Worm (Caenorhabditis elegans) whole organism, late embryonic: ENCODE data around the gene col-89.
A peak's percentile ranks its signal among the peaks of the same experiment; 100 is the strongest.

Experiments
- C08G9.2 ChIP-seq: sonication (generic microtip); optimal IDR thresholded peaks from 2 replicates; lab custom pipeline; 2016; ENCODE audit warnings: mild to moderate bottlenecking, missing genetic modification characterization, moderate library complexity, missing compliant biosample characterization
- C38D4.7 ChIP-seq: fragments of 200-800 bp; sonication (Bioruptor generic); optimal IDR thresholded peaks from 2 replicates; lab custom pipeline; 2018; ENCODE audit warnings: mild to moderate bottlenecking, missing genetic modification characterization, moderate library complexity, missing compliant biosample characterization
- F13H6.1 ChIP-seq: sonication (generic microtip); optimal IDR thresholded peaks from 2 replicates; lab custom pipeline; 2016; ENCODE audit warnings: missing genetic modification characterization, missing compliant biosample characterization
- K02D7.2 ChIP-seq: sonication (generic microtip); optimal IDR thresholded peaks from 2 replicates; lab custom pipeline; 2017; ENCODE audit warnings: mild to moderate bottlenecking, missing genetic modification characterization, missing compliant biosample characterization
- K09A11.1 ChIP-seq: sonication (generic microtip); optimal IDR thresholded peaks from 2 replicates; lab custom pipeline; 2017; ENCODE audit warnings: antibody characterized with exemption, mild to moderate bottlenecking, missing genetic modification characterization, missing compliant biosample characterization; ENCODE audit not compliant: insufficient read depth
- T23F11.4 ChIP-seq: fragments of 200-800 bp; sonication (Bioruptor generic); optimal IDR thresholded peaks from 2 replicates; lab custom pipeline; 2018; ENCODE audit warnings: mild to moderate bottlenecking, missing genetic modification characterization, missing compliant biosample characterization
- ama-1 ChIP-seq: fragments of 150-350 bp; optimal IDR thresholded peaks from 2 replicates; lab custom pipeline; 2014
- ceh-14 ChIP-seq: sonication (generic microtip); optimal IDR thresholded peaks from 2 replicates; lab custom pipeline; 2016; ENCODE audit warnings: missing genotype, missing genetic modification characterization, missing compliant biosample characterization
- ceh-18 ChIP-seq: sonication (generic microtip); optimal IDR thresholded peaks from 2 replicates; lab custom pipeline; 2016; ENCODE audit warnings: missing genetic modification characterization, missing compliant biosample characterization
- ceh-19 ChIP-seq: fragments of 200-800 bp; sonication (Bioruptor generic); optimal IDR thresholded peaks from 2 replicates; lab custom pipeline; 2018; ENCODE audit warnings: mild to moderate bottlenecking, missing genetic modification characterization, missing compliant biosample characterization
- ceh-2 ChIP-seq: sonication (generic microtip); optimal IDR thresholded peaks from 2 replicates; lab custom pipeline; 2016; ENCODE audit warnings: missing genotype, missing genetic modification characterization, missing compliant biosample characterization
- ceh-24 ChIP-seq: sonication (generic microtip); optimal IDR thresholded peaks from 2 replicates; lab custom pipeline; 2016; ENCODE audit warnings: mild to moderate bottlenecking, missing genetic modification characterization, missing compliant biosample characterization
- ceh-30 ChIP-seq: fragments of 150-350 bp; optimal IDR thresholded peaks from 2 replicates; lab custom pipeline; 2014; ENCODE audit warnings: missing biosample characterization, missing genetic modification characterization
- ceh-31 ChIP-seq: sonication (generic microtip); optimal IDR thresholded peaks from 2 replicates; lab custom pipeline; 2016; ENCODE audit warnings: missing genetic modification characterization, missing compliant biosample characterization
- ceh-34 ChIP-seq: sonication (generic microtip); optimal IDR thresholded peaks from 2 replicates; lab custom pipeline; 2016; ENCODE audit warnings: mild to moderate bottlenecking, missing genetic modification characterization, missing compliant biosample characterization
- ceh-45 ChIP-seq: fragments of 200-800 bp; sonication (Bioruptor generic); IDR thresholded peaks from 2 replicates; pipeline ENCODE4 v1.3.6; 2022; ENCODE audit warnings: missing genetic modification reagents, missing genetic modification characterization, missing compliant biosample characterization
- ceh-48 ChIP-seq: sonication (generic microtip); optimal IDR thresholded peaks from 2 replicates; lab custom pipeline; 2016; ENCODE audit warnings: missing genetic modification characterization, inconsistent platforms, missing compliant biosample characterization
- che-1 ChIP-seq: sonication (generic microtip); optimal IDR thresholded peaks from 2 replicates; lab custom pipeline; 2016; ENCODE audit warnings: mild to moderate bottlenecking, missing genetic modification characterization, missing compliant biosample characterization
- dmd-4 ChIP-seq: sonication (generic microtip); optimal IDR thresholded peaks from 2 replicates; lab custom pipeline; 2016; ENCODE audit warnings: borderline replicate concordance, missing genetic modification characterization, missing compliant biosample characterization
- dve-1 ChIP-seq: sonication (generic microtip); optimal IDR thresholded peaks from 2 replicates; lab custom pipeline; 2017; ENCODE audit warnings: antibody characterized with exemption, mild to moderate bottlenecking, missing genetic modification characterization, missing compliant biosample characterization
- elt-2 ChIP-seq: sonication (generic microtip); optimal IDR thresholded peaks from 2 replicates; lab custom pipeline; 2016; ENCODE audit warnings: missing genetic modification reagents, missing genetic modification characterization, missing compliant biosample characterization
- elt-4 ChIP-seq: sonication (generic microtip); optimal IDR thresholded peaks from 2 replicates; lab custom pipeline; 2016; ENCODE audit warnings: missing genetic modification characterization, missing compliant biosample characterization
- ets-4 ChIP-seq: sonication (generic microtip); optimal IDR thresholded peaks from 2 replicates; lab custom pipeline; 2016; ENCODE audit warnings: missing genetic modification characterization, missing compliant biosample characterization
- fax-1 ChIP-seq: sonication (generic microtip); optimal IDR thresholded peaks from 2 replicates; lab custom pipeline; 2016; ENCODE audit warnings: missing genotype, missing genetic modification characterization, missing compliant biosample characterization
- fkh-10 ChIP-seq: fragments of 150-350 bp; optimal IDR thresholded peaks from 2 replicates; lab custom pipeline; 2014; ENCODE audit warnings: missing biosample characterization, missing genetic modification reagents, missing genetic modification characterization
- gmeb-2 ChIP-seq: sonication (generic microtip); optimal IDR thresholded peaks from 2 replicates; lab custom pipeline; 2016; ENCODE audit warnings: missing genetic modification characterization, inconsistent platforms, missing compliant biosample characterization
- hlh-6 ChIP-seq: sonication (generic microtip); optimal IDR thresholded peaks from 2 replicates; lab custom pipeline; 2016; ENCODE audit warnings: missing genotype, missing genetic modification characterization, missing compliant biosample characterization
- hlh-8 ChIP-seq: sonication (generic microtip); optimal IDR thresholded peaks from 2 replicates; lab custom pipeline; 2016; ENCODE audit warnings: missing genotype, missing genetic modification characterization, missing compliant biosample characterization
- lim-6 ChIP-seq: sonication (generic microtip); optimal IDR thresholded peaks from 2 replicates; lab custom pipeline; 2016; ENCODE audit warnings: missing genetic modification characterization, missing compliant biosample characterization
- madf-2 ChIP-seq: sonication (generic microtip); optimal IDR thresholded peaks from 2 replicates; lab custom pipeline; 2017; ENCODE audit warnings: missing genetic modification characterization, missing compliant biosample characterization
- mec-3 ChIP-seq: sonication (generic microtip); optimal IDR thresholded peaks from 2 replicates; lab custom pipeline; 2016; ENCODE audit warnings: borderline replicate concordance, missing genetic modification characterization, missing compliant biosample characterization
- nhr-11 ChIP-seq: fragments of 150-350 bp; optimal IDR thresholded peaks from 2 replicates; lab custom pipeline; 2014; ENCODE audit warnings: missing biosample characterization, missing genetic modification characterization
- nhr-232 ChIP-seq: sonication (generic microtip); optimal IDR thresholded peaks from 2 replicates; lab custom pipeline; 2016; ENCODE audit warnings: missing genetic modification characterization, missing compliant biosample characterization
- npax-4 ChIP-seq: sonication (generic microtip); optimal IDR thresholded peaks from 2 replicates; lab custom pipeline; 2016; ENCODE audit warnings: missing genetic modification characterization, missing compliant biosample characterization
- odd-2 ChIP-seq: sonication (generic microtip); optimal IDR thresholded peaks from 2 replicates; lab custom pipeline; 2017; ENCODE audit warnings: antibody characterized with exemption, mild to moderate bottlenecking, missing genetic modification characterization, missing compliant biosample characterization
- pag-3 ChIP-seq: sonication (generic microtip); optimal IDR thresholded peaks from 2 replicates; lab custom pipeline; 2016; ENCODE audit warnings: missing compliant biosample characterization, missing genetic modification characterization, borderline replicate concordance
- pat-9 ChIP-seq: fragments of 200-800 bp; sonication (Bioruptor generic); optimal IDR thresholded peaks from 2 replicates; lab custom pipeline; 2018; ENCODE audit warnings: mild to moderate bottlenecking, missing genetic modification characterization, moderate library complexity, missing compliant biosample characterization
- pha-2 ChIP-seq: sonication (generic microtip); optimal IDR thresholded peaks from 2 replicates; lab custom pipeline; 2017; ENCODE audit warnings: mild to moderate bottlenecking, missing genetic modification characterization, missing compliant biosample characterization
- pha-4 ChIP-seq: fragments of 150-350 bp; optimal IDR thresholded peaks from 2 replicates; lab custom pipeline; 2018; ENCODE audit warnings: missing biosample characterization, missing genetic modification reagents, missing genetic modification characterization
- pqm-1 ChIP-seq: sonication (generic microtip); optimal IDR thresholded peaks from 2 replicates; lab custom pipeline; 2016; ENCODE audit warnings: missing genetic modification characterization, missing compliant biosample characterization
- ref-2 ChIP-seq: sonication (generic microtip); optimal IDR thresholded peaks from 2 replicates; lab custom pipeline; 2016; ENCODE audit warnings: missing genetic modification characterization, missing compliant biosample characterization
- rnt-1 ChIP-seq: sonication (generic microtip); optimal IDR thresholded peaks from 2 replicates; lab custom pipeline; 2016; ENCODE audit warnings: missing genetic modification characterization, missing compliant biosample characterization
- sox-2 ChIP-seq: fragments of 200-800 bp; sonication (Bioruptor generic); IDR thresholded peaks from 2 replicates; pipeline ENCODE4 v1.3.6; 2022; ENCODE audit warnings: missing genetic modification reagents, missing genetic modification characterization, missing compliant biosample characterization
- sox-4 ChIP-seq: sonication (generic microtip); optimal IDR thresholded peaks from 2 replicates; lab custom pipeline; 2017; ENCODE audit warnings: mild to moderate bottlenecking, missing genetic modification characterization, inconsistent platforms, missing compliant biosample characterization
- syd-9 ChIP-seq: sonication (generic microtip); optimal IDR thresholded peaks from 2 replicates; lab custom pipeline; 2016; ENCODE audit warnings: mild to moderate bottlenecking, missing genetic modification characterization, moderate library complexity, missing compliant biosample characterization
- tbx-7 ChIP-seq: sonication (generic microtip); optimal IDR thresholded peaks from 2 replicates; lab custom pipeline; 2016; ENCODE audit warnings: missing genotype, missing genetic modification characterization, missing compliant biosample characterization
- ttx-3 ChIP-seq: sonication (generic microtip); optimal IDR thresholded peaks from 2 replicates; lab custom pipeline; 2016; ENCODE audit warnings: missing genetic modification reagents, missing genetic modification characterization, missing compliant biosample characterization
- unc-3 ChIP-seq, 2 experiments: fragments of 200-800 bp in 1 of 2; sonication (Bioruptor generic) in 1 of 2; sonication (generic microtip) in 1 of 2; conservative IDR thresholded peaks in 1 of 2; optimal IDR thresholded peaks in 1 of 2; 2 replicates each; pipeline versions ENCODE4 v1.3.6 to Lab custom; 2016 to 2022; ENCODE audit warnings: missing compliant biosample characterization in 2 of 2, missing genetic modification characterization in 2 of 2, missing genetic modification reagents in 1 of 2
- unc-42 ChIP-seq: sonication (generic microtip); optimal IDR thresholded peaks from 2 replicates; lab custom pipeline; 2016; ENCODE audit warnings: missing genotype, missing genetic modification characterization, missing compliant biosample characterization
- unc-55 ChIP-seq: sonication (generic microtip); optimal IDR thresholded peaks from 2 replicates; lab custom pipeline; 2017; ENCODE audit warnings: missing biosample characterization, missing genetic modification reagents, missing genetic modification characterization
- unc-86 ChIP-seq: sonication (generic microtip); optimal IDR thresholded peaks from 2 replicates; lab custom pipeline; 2016; ENCODE audit warnings: missing genetic modification characterization, missing compliant biosample characterization
- zip-5 ChIP-seq: sonication (generic microtip); optimal IDR thresholded peaks from 2 replicates; lab custom pipeline; 2016; ENCODE audit warnings: missing genetic modification characterization, missing compliant biosample characterization
- ztf-16 ChIP-seq: sonication (generic microtip); optimal IDR thresholded peaks from 2 replicates; lab custom pipeline; 2017; ENCODE audit warnings: missing genetic modification characterization, missing compliant biosample characterization

The col-89 gene

DNA sequence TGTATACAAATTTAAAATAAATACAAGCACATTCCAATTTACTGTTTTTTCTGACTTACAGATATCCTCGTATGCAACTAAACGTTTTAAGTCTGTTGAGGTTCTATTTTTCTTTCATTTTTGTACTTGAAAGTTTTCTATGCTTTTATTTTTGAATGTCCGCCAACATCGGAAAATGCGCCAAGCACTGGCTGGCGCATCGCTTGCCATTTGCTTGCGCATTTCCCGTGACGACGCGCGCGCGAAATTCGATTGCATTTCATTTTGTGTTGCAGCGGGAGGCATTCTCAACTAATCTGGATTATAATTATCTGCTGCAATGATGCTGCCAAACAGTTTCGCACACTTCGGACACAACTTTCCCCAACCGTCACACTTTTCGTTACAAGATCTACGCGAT is 9.1 kb downstream of the col-89 start, which contains the start of gene fbxl-2:
Gene fbxl-2 (plus strand): TSS at position 278 of the 400 bp plus-strand sequence.
- TF ChIP-seq unc-55 (peak; percentile 48), sox-4 (tag; lab: Kevin White, UChicago) (peak; percentile 57), T23F11.4 (GFP tag; lab: Kevin White, UChicago) (no peak), K09A11.1 (tag; lab: Kevin White, UChicago) (no peak), K02D7.2 (no peak), unc-42 (tag; lab: Kevin White, UChicago) (peak; percentile 91), hlh-6 (tag; lab: Kevin White, UChicago) (peak; percentile 59), mec-3 (tag; lab: Kevin White, UChicago) (no peak), madf-2 (tag; lab: Kevin White, UChicago) (peak; percentile 53), pha-2 (tag; lab: Kevin White, UChicago) (peak; percentile 72), pqm-1 (peak; percentile 9), npax-4 (tag; lab: Kevin White, UChicago) (no peak), pag-3 (no peak), ceh-30 (peak; percentile 85), hlh-8 (tag; lab: Kevin White, UChicago) (peak; percentile 44), gmeb-2 (tag; lab: Kevin White, UChicago) (peak; percentile 57), unc-3 (GFP tag; conservative IDR thresholded peaks at IDR 0.05; lab: Robert Waterston, UW) (peak; percentile 70), unc-3 (tag; optimal IDR thresholded peaks at IDR 0.05; lab: Kevin White, UChicago) (peak; percentile 49), ceh-31 (tag; lab: Kevin White, UChicago) (peak; percentile 88), F13H6.1 (tag; lab: Kevin White, UChicago) (peak; percentile 53), ref-2 (tag; lab: Kevin White, UChicago) (peak; percentile 86), rnt-1 (tag; lab: Kevin White, UChicago) (peak; percentile 68), ceh-18 (tag; lab: Kevin White, UChicago) (peak; percentile 90), unc-86 (peak; percentile 76), ceh-45 (GFP tag; lab: Robert Waterston, UW) (no peak), syd-9 (peak; percentile 63), pha-4 (tag; lab: Kevin White, UChicago) (no peak), nhr-11 (tag; lab: Kevin White, UChicago) (no peak), lim-6 (peak; percentile 58), sox-2 (GFP tag; lab: Robert Waterston, UW) (no peak; the same call in 1 of the 2 replicates), nhr-232 (tag; lab: Kevin White, UChicago) (peak; percentile 21), pat-9 (tag; lab: Kevin White, UChicago) (peak; percentile 64), ceh-34 (peak; percentile 90), ceh-48 (tag; lab: Kevin White, UChicago) (peak; percentile 54), ets-4 (peak; percentile 95), C08G9.2 (tag; lab: Kevin White, UChicago) (peak; percentile 36), ceh-14 (tag; lab: Kevin White, UChicago) (peak; percentile 89), fax-1 (tag; lab: Kevin White, UChicago) (peak; percentile 16), ceh-19 (GFP tag; lab: Kevin White, UChicago) (peak; percentile 17), zip-5 (tag; lab: Kevin White, UChicago) (no peak), dve-1 (tag; lab: Kevin White, UChicago) (peak; percentile 89), ceh-24 (tag; lab: Kevin White, UChicago) (peak; percentile 32), tbx-7 (tag; lab: Kevin White, UChicago) (peak; percentile 20), dmd-4 (peak; percentile 44), ama-1 (peak; percentile 36), ceh-2 (tag; lab: Kevin White, UChicago) (peak; percentile 54), elt-2 (tag; lab: Kevin White, UChicago) (peak; percentile 88), ztf-16 (tag; lab: Kevin White, UChicago) (peak; percentile 33), ttx-3 (peak; percentile 39), elt-4 (tag; lab: Kevin White, UChicago) (no peak), che-1 (peak; percentile 48), fkh-10 (peak; percentile 4), odd-2 (no peak), C38D4.7 (GFP tag; lab: Kevin White, UChicago) (no peak)
